Fruit fly (Drosophila melanogaster) whole organism, embryonic: ENCODE results near the gene Crg-1.

Experiments used
- Aef1 ChIP-seq: fragments of 200-800 bp; sonication (Bioruptor generic); IDR thresholded peaks from 3 replicates; pipeline ENCODE4 v1.3.6; 2022; ENCODE audit warnings: missing biosample characterization, missing genetic modification characterization
- B-H2 ChIP-seq: fragments of 200-800 bp; sonication (Bioruptor generic); optimal IDR thresholded peaks from 2 replicates; lab custom pipeline; 2018; ENCODE audit warnings: missing biosample characterization, mild to moderate bottlenecking, missing genetic modification characterization
- CG10267 ChIP-seq: fragments of 200-800 bp; sonication (Bioruptor generic); optimal IDR thresholded peaks from 2 replicates; lab custom pipeline; 2018; ENCODE audit warnings: missing biosample characterization, mild to moderate bottlenecking, missing genetic modification characterization, moderate library complexity
- CG10543 ChIP-seq: fragments of 200-800 bp; sonication (Bioruptor generic); optimal IDR thresholded peaks from 3 replicates; lab custom pipeline; 2017; ENCODE audit warnings: missing biosample characterization, mild to moderate bottlenecking, missing genetic modification characterization, moderate library complexity
- CG10565 ChIP-seq: fragments of 200-800 bp; sonication (Bioruptor generic); optimal IDR thresholded peaks from 3 replicates; lab custom pipeline; 2016; ENCODE audit warnings: missing biosample characterization, mild to moderate bottlenecking, missing genetic modification characterization
- CG10959 ChIP-seq: fragments of 200-800 bp; sonication (Bioruptor generic); IDR thresholded peaks from 2 replicates; pipeline ENCODE4 v1.3.6; 2022; ENCODE audit warnings: missing biosample characterization, missing genetic modification characterization
- CG11723 ChIP-seq: fragments of 200-800 bp; sonication (Bioruptor generic); optimal IDR thresholded peaks from 2 replicates; lab custom pipeline; 2017; ENCODE audit warnings: missing biosample characterization, mild to moderate bottlenecking, missing genetic modification characterization
- CG14965 ChIP-seq: fragments of 200-800 bp; sonication (Bioruptor generic); optimal IDR thresholded peaks from 2 replicates; lab custom pipeline; 2016; ENCODE audit warnings: missing biosample characterization, missing genetic modification characterization, borderline replicate concordance
- CG1529 ChIP-seq: fragments of 200-800 bp; sonication (Bioruptor generic); optimal IDR thresholded peaks from 3 replicates; lab custom pipeline; 2018; ENCODE audit warnings: missing biosample characterization, missing genetic modification characterization
- CG18262 ChIP-seq: fragments of 200-800 bp; optimal IDR thresholded peaks from 3 replicates; lab custom pipeline; 2019; ENCODE audit warnings: missing biosample characterization, mild to moderate bottlenecking, missing genetic modification characterization, moderate library complexity
- CG18599 ChIP-seq: fragments of 200-800 bp; sonication (Bioruptor generic); optimal IDR thresholded peaks from 3 replicates; lab custom pipeline; 2017; ENCODE audit warnings: missing biosample characterization, missing genetic modification characterization, mild to moderate bottlenecking, moderate library complexity, missing genetic modification reagents
- CG2116 ChIP-seq: fragments of 200-800 bp; sonication (Bioruptor generic); optimal IDR thresholded peaks from 3 replicates; lab custom pipeline; 2018; ENCODE audit warnings: missing biosample characterization, mild to moderate bottlenecking, missing genetic modification characterization
- CG2678 ChIP-seq: fragments of 200-800 bp; sonication (Bioruptor generic); optimal IDR thresholded peaks from 3 replicates; lab custom pipeline; 2019; ENCODE audit warnings: missing biosample characterization, mild to moderate bottlenecking, missing genetic modification characterization, moderate library complexity
- CG3281 ChIP-seq: fragments of 200-800 bp; sonication (Bioruptor generic); optimal IDR thresholded peaks from 3 replicates; lab custom pipeline; 2017; ENCODE audit warnings: missing biosample characterization, mild to moderate bottlenecking, missing genetic modification characterization
- CG3726 ChIP-seq: fragments of 200-800 bp; sonication (Bioruptor generic); IDR thresholded peaks from 3 replicates; pipeline ENCODE4, ENCODE4 v1.3.6; 2022; ENCODE audit warnings: missing biosample characterization, missing genetic modification characterization
- CG3838 ChIP-seq: fragments of 200-800 bp; sonication (Bioruptor generic); optimal IDR thresholded peaks from 3 replicates; lab custom pipeline; 2016; ENCODE audit warnings: missing biosample characterization, missing genetic modification characterization
- CG4404 ChIP-seq: fragments of 200-800 bp; sonication (Bioruptor generic); IDR thresholded peaks from 2 replicates; pipeline ENCODE4 v1.3.6; 2022; ENCODE audit warnings: missing biosample characterization, missing genetic modification characterization
- CG7357 ChIP-seq: fragments of 200-800 bp; sonication (Bioruptor generic); IDR thresholded peaks from 3 replicates; pipeline ENCODE4 v1.3.6; 2022; ENCODE audit warnings: missing biosample characterization, missing genetic modification characterization
- CG7786 ChIP-seq: fragments of 200-800 bp; sonication (Bioruptor generic); optimal IDR thresholded peaks from 2 replicates; lab custom pipeline; 2016; ENCODE audit warnings: missing biosample characterization, missing genetic modification characterization
- CG9797 ChIP-seq: fragments of 200-800 bp; sonication (Bioruptor generic); optimal IDR thresholded peaks from 3 replicates; lab custom pipeline; 2018; ENCODE audit warnings: missing biosample characterization, mild to moderate bottlenecking, missing genetic modification characterization
- CrebB ChIP-seq: fragments of 200-800 bp; sonication (Bioruptor generic); optimal IDR thresholded peaks from 3 replicates; lab custom pipeline; 2018; ENCODE audit warnings: missing biosample characterization, mild to moderate bottlenecking, missing genetic modification characterization
- Dbx ChIP-seq: fragments of 200-800 bp; sonication (Bioruptor generic); IDR thresholded peaks from 3 replicates; pipeline ENCODE4 v1.3.6; 2022; ENCODE audit warnings: missing biosample characterization, missing genetic modification characterization
- Deaf1 ChIP-seq: fragments of 200-800 bp; optimal IDR thresholded peaks from 3 replicates; lab custom pipeline; 2019; ENCODE audit warnings: missing biosample characterization, mild to moderate bottlenecking, missing genetic modification characterization, moderate library complexity
- Dp ChIP-seq: fragments of 200-800 bp; sonication (Bioruptor generic); optimal IDR thresholded peaks from 2 replicates; lab custom pipeline; 2018; ENCODE audit warnings: missing biosample characterization, mild to moderate bottlenecking, missing genetic modification characterization, moderate library complexity
- Eip74EF ChIP-seq, 2 experiments: fragments of 200-800 bp in 1 of 2; fragments of >200 bp in 1 of 2; sonication (Bioruptor generic) in 1 of 2; optimal IDR thresholded peaks; 2 replicates each; lab custom pipeline; 2017 to 2019; ENCODE audit warnings: missing biosample characterization in 2 of 2, missing genetic modification characterization in 2 of 2, mild to moderate bottlenecking in 1 of 2, moderate library complexity in 1 of 2
- Scr ChIP-seq: fragments of 200-800 bp; sonication (Bioruptor generic); IDR thresholded peaks from 2 replicates; pipeline ENCODE4 v1.3.6; 2022; ENCODE audit warnings: missing biosample characterization, missing genetic modification characterization; ENCODE audit not compliant: partially characterized antibody
- Sry-δ ChIP-seq: fragments of 200-800 bp; sonication (Bioruptor generic); optimal IDR thresholded peaks from 2 replicates; lab custom pipeline; 2016; ENCODE audit warnings: missing biosample characterization, missing genetic modification characterization
- al ChIP-seq: fragments of 200-800 bp; sonication (Bioruptor generic); IDR thresholded peaks from 2 replicates; pipeline ENCODE4 v1.3.6; 2022; ENCODE audit warnings: missing biosample characterization, missing genetic modification characterization
- ara ChIP-seq: fragments of 200-800 bp; sonication (Bioruptor generic); IDR thresholded peaks from 2 replicates; pipeline ENCODE4 v1.3.6; 2022; ENCODE audit warnings: missing biosample characterization, missing genetic modification characterization
- cg ChIP-seq: fragments of 200-800 bp; sonication (Bioruptor generic); optimal IDR thresholded peaks from 3 replicates; lab custom pipeline; 2019; ENCODE audit warnings: missing biosample characterization, mild to moderate bottlenecking, missing genetic modification characterization, moderate library complexity
- crc ChIP-seq: fragments of 200-800 bp; sonication (Bioruptor generic); optimal IDR thresholded peaks from 2 replicates; lab custom pipeline; 2016; ENCODE audit warnings: missing biosample characterization, missing genetic modification characterization
- crp ChIP-seq, 2 experiments: fragments of 200-800 bp; sonication (Bioruptor generic); optimal IDR thresholded peaks; 2 replicates in 1 of 2; 3 replicates in 1 of 2; lab custom pipeline; 2017; ENCODE audit warnings: missing biosample characterization in 2 of 2, missing genetic modification characterization in 2 of 2, mild to moderate bottlenecking in 1 of 2, moderate library complexity in 1 of 2
- dan ChIP-seq: fragments of 200-800 bp; sonication (Bioruptor generic); IDR thresholded peaks from 2 replicates; pipeline ENCODE4 v1.3.6; 2022; ENCODE audit warnings: missing biosample characterization, missing genetic modification characterization
- danr ChIP-seq: fragments of 200-800 bp; sonication (Bioruptor generic); IDR thresholded peaks from 2 replicates; pipeline ENCODE4 v1.3.6; 2022; ENCODE audit warnings: missing biosample characterization, missing genetic modification characterization
- dpn ChIP-seq, 2 experiments: fragments of 200-800 bp; sonication (Bioruptor generic); optimal IDR thresholded peaks; 3 replicates each; lab custom pipeline; 2016; ENCODE audit warnings: missing biosample characterization in 2 of 2, missing genetic modification characterization in 2 of 2
- en ChIP-seq: fragments of 200-800 bp; sonication (Bioruptor generic); optimal IDR thresholded peaks from 2 replicates; lab custom pipeline; 2016; ENCODE audit warnings: missing biosample characterization, missing genetic modification characterization
- ftz-f1 ChIP-seq: fragments of 200-800 bp; sonication (Bioruptor generic); optimal IDR thresholded peaks from 2 replicates; lab custom pipeline; 2016; ENCODE audit warnings: missing biosample characterization, missing genetic modification characterization
- hb ChIP-seq: fragments of 200-800 bp; sonication (Bioruptor generic); IDR thresholded peaks from 3 replicates; pipeline ENCODE4 v1.3.6; 2022; ENCODE audit warnings: missing biosample characterization, missing genetic modification characterization; ENCODE audit not compliant: partially characterized antibody
- kni ChIP-seq: fragments of 200-800 bp; sonication (Bioruptor generic); optimal IDR thresholded peaks from 3 replicates; lab custom pipeline; 2017; ENCODE audit warnings: mild to moderate bottlenecking, missing biosample characterization, missing genetic modification reagents, missing genetic modification characterization
- knrl ChIP-seq: fragments of 200-800 bp; sonication (Bioruptor generic); IDR thresholded peaks from 3 replicates; pipeline ENCODE4 v1.3.6; 2022; ENCODE audit warnings: missing biosample characterization, missing genetic modification characterization; ENCODE audit not compliant: partially characterized antibody
- psq ChIP-seq: fragments of 200-800 bp; sonication (Bioruptor generic); optimal IDR thresholded peaks from 2 replicates; lab custom pipeline; 2017; ENCODE audit warnings: missing biosample characterization, missing genetic modification characterization
- pum ChIP-seq: fragments of 200-800 bp; sonication (Bioruptor generic); optimal IDR thresholded peaks from 2 replicates; lab custom pipeline; 2016; ENCODE audit warnings: missing biosample characterization, missing genetic modification characterization
- salm ChIP-seq: fragments of 200-800 bp; sonication (Bioruptor generic); optimal IDR thresholded peaks from 2 replicates; lab custom pipeline; 2018; ENCODE audit warnings: missing biosample characterization, mild to moderate bottlenecking, missing genetic modification characterization
- sc ChIP-seq, 3 experiments: fragments of >200 bp in 2 of 3; fragments of 200-800 bp in 1 of 3; sonication (Bioruptor generic) in 1 of 3; optimal IDR thresholded peaks; 2 replicates in 2 of 3; 3 replicates in 1 of 3; lab custom pipeline; 2017; ENCODE audit warnings: mild to moderate bottlenecking in 1 of 3, missing biosample characterization in 1 of 3, missing genetic modification characterization in 1 of 3, missing genetic modification reagents in 1 of 3
- sens ChIP-seq: fragments of 200-800 bp; sonication (Bioruptor generic); peaks from one replicate; lab custom pipeline; 2016; ENCODE audit warnings: missing biosample characterization, missing genetic modification characterization
- sima ChIP-seq: fragments of 200-800 bp; sonication (Bioruptor generic); optimal IDR thresholded peaks from 2 replicates; lab custom pipeline; 2016; ENCODE audit warnings: missing biosample characterization, missing genetic modification characterization
- sob ChIP-seq: fragments of 200-800 bp; sonication (Bioruptor generic); IDR thresholded peaks from 2 replicates; pipeline ENCODE4 v1.3.6; 2022; ENCODE audit warnings: missing biosample characterization, missing genetic modification characterization
- tgo ChIP-seq: fragments of 200-800 bp; sonication (Bioruptor generic); IDR thresholded peaks from 3 replicates; pipeline ENCODE4 v1.3.6; 2022; ENCODE audit warnings: missing biosample characterization, missing genetic modification characterization
- yki ChIP-seq: fragments of >200 bp; optimal IDR thresholded peaks from 3 replicates; lab custom pipeline; 2018

Gene Crg-1

DNA sequence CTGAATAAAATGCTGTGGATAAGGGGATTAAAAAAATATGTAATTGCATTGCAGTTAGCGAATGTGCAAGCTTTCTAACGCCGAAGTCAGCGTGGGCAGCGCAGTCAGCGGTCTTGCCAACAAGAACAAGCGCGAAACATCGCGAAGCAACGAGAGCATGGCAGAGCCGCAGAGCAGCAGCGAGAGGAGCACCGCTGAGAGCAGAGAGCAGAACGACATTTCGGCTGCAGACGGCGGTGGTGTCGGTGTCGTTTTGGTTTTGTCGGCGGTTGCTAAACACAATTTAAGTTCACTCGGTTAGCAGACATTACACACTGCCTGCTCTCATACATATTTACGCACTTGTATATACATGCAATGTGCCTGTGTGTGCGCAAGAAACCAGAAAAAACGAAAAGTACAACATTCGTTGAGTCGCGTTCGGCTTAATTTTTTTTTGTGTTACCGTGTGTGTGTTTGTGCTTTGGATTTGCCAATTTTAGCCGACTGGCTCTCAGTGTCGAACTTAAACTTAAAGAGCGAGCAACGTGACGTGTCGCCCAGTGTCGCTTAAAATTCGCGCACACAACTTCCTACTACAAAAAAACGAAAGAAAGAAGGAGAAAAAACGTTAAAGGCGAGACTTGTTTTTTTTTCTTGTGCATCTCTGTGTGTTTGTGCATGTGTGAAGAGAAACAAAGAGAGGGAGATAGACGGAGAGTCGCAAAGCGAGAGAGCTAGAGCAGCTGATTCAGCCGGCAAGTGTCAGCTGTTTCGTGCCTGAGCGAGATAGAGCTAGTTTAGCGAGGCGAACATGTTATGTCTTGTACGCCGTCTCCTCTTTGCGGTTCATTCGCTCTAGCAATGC, 17.0 kb upstream of the Crg-1 start (continued):
- no peak for TF ChIP-seq Dbx (GFP tag; lab: Robert Waterston, UW)
- peak; percentile 72 for TF ChIP-seq psq (GFP tag; lab: Kevin White, UChicago)
- TF ChIP-seq Sry-δ (GFP tag; lab: Kevin White, UChicago), result no peak
- TF ChIP-seq CG10565, result no peak
- no peak for TF ChIP-seq CG3281 (GFP tag; lab: Kevin White, UChicago)
- TF ChIP-seq kni (GFP tag; lab: Kevin White, UChicago), result peak; percentile 66
- TF ChIP-seq CG7357 (GFP tag; lab: Robert Waterston, UW), result no peak
- TF ChIP-seq pum (GFP tag; lab: Kevin White, UChicago), result no peak
- no peak for TF ChIP-seq danr (GFP tag; lab: Robert Waterston, UW)
- TF ChIP-seq CG2116 (GFP tag; lab: Kevin White, UChicago), result no peak
- TF ChIP-seq dpn (GFP tag; optimal IDR thresholded peaks at IDR 0.05; lab: Kevin White, UChicago), result no peak
- no peak for TF ChIP-seq sc (optimal IDR thresholded peaks at IDR 0.05; lab: Kevin White, UChicago)
- no peak for TF ChIP-seq sc (GFP tag; optimal IDR thresholded peaks at IDR 0.05; lab: Kevin White, UChicago)
- no peak for TF ChIP-seq crc
- no peak for TF ChIP-seq CG11723 (GFP tag; lab: Kevin White, UChicago)
- TF ChIP-seq sob (GFP tag; lab: Robert Waterston, UW), result no peak
- TF ChIP-seq al (GFP tag; lab: Robert Waterston, UW), result no peak
- TF ChIP-seq ara (GFP tag; lab: Robert Waterston, UW), result no peak
- no peak for TF ChIP-seq salm
- peak; percentile 58 for TF ChIP-seq sens
- no peak for TF ChIP-seq CG10267 (tag; lab: Kevin White, UChicago)
- TF ChIP-seq CG7786 (GFP tag; lab: Kevin White, UChicago), result no peak
- TF ChIP-seq hb (GFP tag; lab: Robert Waterston, UW), result no peak
- no peak for TF ChIP-seq knrl
- peak; percentile 33 for TF ChIP-seq CG2678 (tag; lab: Kevin White, UChicago)
- TF ChIP-seq ftz-f1, result no peak
- peak in 1 of 2 experiments; percentile 50 for TF ChIP-seq Eip74EF (GFP tag; optimal IDR thresholded peaks at IDR 0.05; lab: Kevin White, UChicago)
- no peak for TF ChIP-seq Aef1 (GFP tag; lab: Robert Waterston, UW)
- no peak for TF ChIP-seq CG3726 (GFP tag; lab: Robert Waterston, UW)
- peak; percentile 51 to 84 for TF ChIP-seq crp (GFP tag; optimal IDR thresholded peaks at IDR 0.05; lab: Kevin White, UChicago)
- TF ChIP-seq B-H2 (GFP tag; lab: Kevin White, UChicago), result no peak
- peak; percentile 42 for TF ChIP-seq yki (lab: Kevin White, UChicago)
- TF ChIP-seq CG4404 (GFP tag; lab: Robert Waterston, UW), result no peak
- TF ChIP-seq CG3838, result no peak
- no peak for TF ChIP-seq CG18599 (GFP tag; lab: Kevin White, UChicago)
- TF ChIP-seq tgo (GFP tag; lab: Robert Waterston, UW), result no peak
- TF ChIP-seq sima (GFP tag; lab: Kevin White, UChicago), result no peak
- no peak for TF ChIP-seq CG14965
- no peak for TF ChIP-seq CG1529
- TF ChIP-seq CrebB (tag; lab: Kevin White, UChicago), result no peak
- TF ChIP-seq cg (GFP tag; lab: Kevin White, UChicago), result peak; percentile 87
- 0 out of 2 replicates have a peak, but pooled peaks have one; percentile 22 for TF ChIP-seq Scr (GFP tag; lab: Robert Waterston, UW)
- TF ChIP-seq en (GFP tag; lab: Kevin White, UChicago), result no peak
- no peak for TF ChIP-seq CG9797 (GFP tag; lab: Kevin White, UChicago)
- peak; percentile 79 for TF ChIP-seq CG10543 (GFP tag; lab: Kevin White, UChicago)
- TF ChIP-seq Dp (GFP tag; lab: Kevin White, UChicago), result no peak
- TF ChIP-seq Deaf1, result peak; percentile 84
- peak; percentile 14 for TF ChIP-seq CG18262
- TF ChIP-seq dan (GFP tag; lab: Robert Waterston, UW), result no peak
- no peak for TF ChIP-seq CG10959 (GFP tag; lab: Robert Waterston, UW)
